Fruit fly (Drosophila melanogaster) whole organism, embryonic: ENCODE measurements around the gene CG4267.

ENCODE experiments used
- Atf-2 ChIP-seq: fragments of 200-800 bp; sonication (Bioruptor generic); optimal IDR thresholded peaks from 2 replicates; lab custom pipeline; 2016; ENCODE audit warnings: missing biosample characterization, missing genetic modification characterization
- CG10147 ChIP-seq: fragments of 200-800 bp; sonication (Bioruptor generic); optimal IDR thresholded peaks from 2 replicates; lab custom pipeline; 2019; ENCODE audit warnings: missing biosample characterization, mild to moderate bottlenecking, missing genetic modification characterization, moderate library complexity
- CG10267 ChIP-seq: fragments of 200-800 bp; sonication (Bioruptor generic); optimal IDR thresholded peaks from 2 replicates; lab custom pipeline; 2018; ENCODE audit warnings: missing biosample characterization, mild to moderate bottlenecking, missing genetic modification characterization, moderate library complexity
- CG11723 ChIP-seq: fragments of 200-800 bp; sonication (Bioruptor generic); optimal IDR thresholded peaks from 2 replicates; lab custom pipeline; 2017; ENCODE audit warnings: missing biosample characterization, mild to moderate bottlenecking, missing genetic modification characterization
- CG12299 ChIP-seq: fragments of 200-800 bp; sonication (Bioruptor generic); optimal IDR thresholded peaks from 2 replicates; lab custom pipeline; 2018; ENCODE audit warnings: missing biosample characterization, mild to moderate bottlenecking, missing genetic modification characterization
- CG1233 ChIP-seq: fragments of 200-800 bp; sonication (Bioruptor generic); optimal IDR thresholded peaks from 4 replicates; lab custom pipeline; 2018; ENCODE audit warnings: missing biosample characterization, mild to moderate bottlenecking, missing genetic modification characterization
- CG12659 ChIP-seq: fragments of 200-800 bp; sonication (Bioruptor generic); optimal IDR thresholded peaks from 3 replicates; lab custom pipeline; 2017; ENCODE audit warnings: mild to moderate bottlenecking, missing biosample characterization, missing genetic modification reagents, missing genetic modification characterization
- CG13424 ChIP-seq: fragments of 200-800 bp; sonication (Bioruptor generic); optimal IDR thresholded peaks from 2 replicates; lab custom pipeline; 2019; ENCODE audit warnings: missing biosample characterization, mild to moderate bottlenecking, missing genetic modification characterization, moderate library complexity
- CG14860 ChIP-seq: fragments of 200-800 bp; sonication (Bioruptor generic); IDR thresholded peaks from 3 replicates; pipeline ENCODE4 v1.3.6; 2022; ENCODE audit warnings: missing biosample characterization, missing genetic modification characterization; ENCODE audit not compliant: partially characterized antibody
- CG1603 ChIP-seq: fragments of 200-800 bp; sonication (Bioruptor generic); optimal IDR thresholded peaks from 2 replicates; lab custom pipeline; 2019; ENCODE audit warnings: missing biosample characterization, mild to moderate bottlenecking, missing genetic modification characterization, moderate library complexity
- CG18262 ChIP-seq: fragments of 200-800 bp; optimal IDR thresholded peaks from 3 replicates; lab custom pipeline; 2019; ENCODE audit warnings: missing biosample characterization, mild to moderate bottlenecking, missing genetic modification characterization, moderate library complexity
- CG1832 ChIP-seq: fragments of 200-800 bp; sonication (Bioruptor generic); optimal IDR thresholded peaks from 2 replicates; lab custom pipeline; 2017; ENCODE audit warnings: missing biosample characterization, mild to moderate bottlenecking, missing genetic modification characterization, inconsistent platforms
- CG18599 ChIP-seq: fragments of 200-800 bp; sonication (Bioruptor generic); optimal IDR thresholded peaks from 3 replicates; lab custom pipeline; 2017; ENCODE audit warnings: missing biosample characterization, missing genetic modification characterization, mild to moderate bottlenecking, moderate library complexity, missing genetic modification reagents
- CG2120 ChIP-seq: fragments of 200-800 bp; sonication (Bioruptor generic); optimal IDR thresholded peaks from 3 replicates; lab custom pipeline; 2016; ENCODE audit warnings: missing biosample characterization, missing genetic modification characterization
- CG2889 ChIP-seq: fragments of 200-800 bp; sonication (Bioruptor generic); IDR thresholded peaks from 3 replicates; pipeline ENCODE4 v1.3.6; 2022; ENCODE audit warnings: missing biosample characterization, missing genetic modification characterization
- CG3163 ChIP-seq: fragments of 200-800 bp; sonication (Bioruptor generic); optimal IDR thresholded peaks from 3 replicates; lab custom pipeline; 2016; ENCODE audit warnings: missing biosample characterization, missing genetic modification characterization
- CG3847 ChIP-seq: fragments of 200-800 bp; sonication (Bioruptor generic); IDR thresholded peaks from 2 replicates; pipeline ENCODE4 v1.3.6; 2022; ENCODE audit warnings: missing biosample characterization, missing genetic modification characterization
- CG9437 ChIP-seq: fragments of 200-800 bp; sonication (Bioruptor generic); optimal IDR thresholded peaks from 2 replicates; lab custom pipeline; 2018; ENCODE audit warnings: missing biosample characterization, mild to moderate bottlenecking, missing genetic modification characterization
- Chrac-16 ChIP-seq: fragments of 200-800 bp; sonication (Bioruptor generic); optimal IDR thresholded peaks from 3 replicates; lab custom pipeline; 2016; ENCODE audit warnings: missing biosample characterization, missing genetic modification characterization
- Deaf1 ChIP-seq: fragments of 200-800 bp; optimal IDR thresholded peaks from 3 replicates; lab custom pipeline; 2019; ENCODE audit warnings: missing biosample characterization, mild to moderate bottlenecking, missing genetic modification characterization, moderate library complexity
- Doc3 ChIP-seq: fragments of 200-800 bp; sonication (Bioruptor generic); IDR thresholded peaks from 3 replicates; pipeline ENCODE4 v1.3.6; 2022; ENCODE audit warnings: missing biosample characterization, missing genetic modification characterization; ENCODE audit not compliant: partially characterized antibody
- Dp ChIP-seq: fragments of 200-800 bp; sonication (Bioruptor generic); optimal IDR thresholded peaks from 2 replicates; lab custom pipeline; 2018; ENCODE audit warnings: missing biosample characterization, mild to moderate bottlenecking, missing genetic modification characterization, moderate library complexity
- Hsf ChIP-seq: fragments of 200-800 bp; sonication (Bioruptor generic); optimal IDR thresholded peaks from 3 replicates; lab custom pipeline; 2016; ENCODE audit warnings: missing biosample characterization, missing genetic modification characterization
- Med ChIP-seq: fragments of 200-800 bp; sonication (Bioruptor generic); peaks from one replicate; lab custom pipeline; 2016; ENCODE audit warnings: missing biosample characterization, missing genetic modification characterization, mild to moderate bottlenecking, inconsistent platforms, moderate library complexity
- Sin3A ChIP-seq: fragments of >200 bp; optimal IDR thresholded peaks from 2 replicates; lab custom pipeline; 2018
- Sry-δ ChIP-seq: fragments of 200-800 bp; sonication (Bioruptor generic); optimal IDR thresholded peaks from 2 replicates; lab custom pipeline; 2016; ENCODE audit warnings: missing biosample characterization, missing genetic modification characterization
- Stat92E ChIP-seq, 3 experiments: fragments of >200 bp in 2 of 3; fragments of 200-800 bp in 1 of 3; sonication (Bioruptor generic) in 1 of 3; optimal IDR thresholded peaks; 2 replicates each; lab custom pipeline; 2017 to 2019; ENCODE audit warnings: missing biosample characterization in 3 of 3, missing genetic modification characterization in 3 of 3, mild to moderate bottlenecking in 1 of 3, moderate library complexity in 1 of 3
- Xbp1 ChIP-seq: fragments of 200-800 bp; sonication (Bioruptor generic); optimal IDR thresholded peaks from 3 replicates; lab custom pipeline; 2016; ENCODE audit warnings: missing biosample characterization, mild to moderate bottlenecking, missing genetic modification characterization
- abd-A ChIP-seq: fragments of 200-800 bp; sonication (Bioruptor generic); optimal IDR thresholded peaks from 3 replicates; lab custom pipeline; 2019; ENCODE audit warnings: missing biosample characterization, mild to moderate bottlenecking, missing genetic modification characterization, moderate library complexity
- ara ChIP-seq: fragments of 200-800 bp; sonication (Bioruptor generic); IDR thresholded peaks from 2 replicates; pipeline ENCODE4 v1.3.6; 2022; ENCODE audit warnings: missing biosample characterization, missing genetic modification characterization
- bcd ChIP-seq: fragments of 200-800 bp; sonication (Bioruptor generic); optimal IDR thresholded peaks from 2 replicates; lab custom pipeline; 2017; ENCODE audit warnings: missing biosample characterization, mild to moderate bottlenecking, missing genetic modification characterization
- bowl ChIP-seq: fragments of 200-800 bp; sonication (Bioruptor generic); IDR thresholded peaks from 2 replicates; pipeline ENCODE4 v1.3.6; 2022; ENCODE audit warnings: missing biosample characterization, missing genetic modification characterization
- crp ChIP-seq, 2 experiments: fragments of 200-800 bp; sonication (Bioruptor generic); optimal IDR thresholded peaks; 2 replicates in 1 of 2; 3 replicates in 1 of 2; lab custom pipeline; 2017; ENCODE audit warnings: missing biosample characterization in 2 of 2, missing genetic modification characterization in 2 of 2, mild to moderate bottlenecking in 1 of 2, moderate library complexity in 1 of 2
- esg ChIP-seq: fragments of 200-800 bp; sonication (Bioruptor generic); conservative IDR thresholded peaks from 2 replicates; pipeline ENCODE4 v1.3.6; 2022; ENCODE audit warnings: missing biosample characterization, missing genetic modification characterization
- exex ChIP-seq: fragments of 200-800 bp; sonication (Bioruptor generic); optimal IDR thresholded peaks from 4 replicates; lab custom pipeline; 2018; ENCODE audit warnings: missing biosample characterization, mild to moderate bottlenecking, missing genetic modification characterization, moderate library complexity
- grau ChIP-seq: fragments of 200-800 bp; optimal IDR thresholded peaks from 3 replicates; lab custom pipeline; 2019; ENCODE audit warnings: missing biosample characterization, mild to moderate bottlenecking, missing genetic modification characterization, moderate library complexity
- gro ChIP-seq: fragments of 200-800 bp; sonication (Bioruptor generic); optimal IDR thresholded peaks from 2 replicates; lab custom pipeline; 2016; ENCODE audit warnings: missing biosample characterization, missing genetic modification characterization
- hbn ChIP-seq: fragments of 200-800 bp; sonication (Bioruptor generic); IDR thresholded peaks from 2 replicates; pipeline ENCODE4 v1.3.6; 2022; ENCODE audit warnings: missing biosample characterization, missing genetic modification characterization; ENCODE audit not compliant: partially characterized antibody
- hkb ChIP-seq, 2 experiments: fragments of 200-800 bp in 1 of 2; fragments of >200 bp in 1 of 2; sonication (Bioruptor generic) in 1 of 2; IDR thresholded peaks in 1 of 2; optimal IDR thresholded peaks in 1 of 2; 2 replicates each; pipeline versions ENCODE4 v1.3.6 to Lab custom; 2017 to 2022; ENCODE audit warnings: missing biosample characterization in 1 of 2, missing genetic modification characterization in 1 of 2
- jumu ChIP-seq: fragments of 200-800 bp; sonication (Bioruptor generic); optimal IDR thresholded peaks from 3 replicates; lab custom pipeline; 2016; ENCODE audit warnings: missing biosample characterization, missing genetic modification characterization
- knrl ChIP-seq: fragments of 200-800 bp; sonication (Bioruptor generic); IDR thresholded peaks from 3 replicates; pipeline ENCODE4 v1.3.6; 2022; ENCODE audit warnings: missing biosample characterization, missing genetic modification characterization; ENCODE audit not compliant: partially characterized antibody
- nerfin-2 ChIP-seq: fragments of 200-800 bp; sonication (Bioruptor generic); IDR thresholded peaks from 2 replicates; pipeline ENCODE4 v1.3.6; 2022; ENCODE audit warnings: missing biosample characterization, missing genetic modification characterization; ENCODE audit not compliant: partially characterized antibody
- pfk ChIP-seq: fragments of 200-800 bp; sonication (Bioruptor generic); optimal IDR thresholded peaks from 2 replicates; lab custom pipeline; 2018; ENCODE audit warnings: missing biosample characterization, mild to moderate bottlenecking, missing genetic modification characterization, moderate library complexity
- phol ChIP-seq: fragments of 200-800 bp; sonication (Bioruptor generic); optimal IDR thresholded peaks from 3 replicates; lab custom pipeline; 2018; ENCODE audit warnings: missing biosample characterization, mild to moderate bottlenecking, missing genetic modification characterization, moderate library complexity
- scrt ChIP-seq: fragments of 200-800 bp; sonication (Bioruptor generic); optimal IDR thresholded peaks from 2 replicates; lab custom pipeline; 2018; ENCODE audit warnings: missing biosample characterization, mild to moderate bottlenecking, missing genetic modification characterization, moderate library complexity
- ssp ChIP-seq: fragments of 200-800 bp; sonication (Bioruptor generic); IDR thresholded peaks from 2 replicates; pipeline ENCODE4 v1.3.6; 2022; ENCODE audit warnings: missing biosample characterization, missing genetic modification characterization
- stwl ChIP-seq: fragments of 200-800 bp; sonication (Bioruptor generic); optimal IDR thresholded peaks from 3 replicates; lab custom pipeline; 2018; ENCODE audit warnings: missing biosample characterization, mild to moderate bottlenecking, missing genetic modification characterization, moderate library complexity
- sug ChIP-seq: fragments of 200-800 bp; optimal IDR thresholded peaks from 2 replicates; lab custom pipeline; 2019; ENCODE audit warnings: missing biosample characterization, mild to moderate bottlenecking, missing genetic modification characterization, moderate library complexity
- tin ChIP-seq: fragments of 200-800 bp; sonication (Bioruptor generic); optimal IDR thresholded peaks from 3 replicates; lab custom pipeline; 2016; ENCODE audit warnings: missing biosample characterization, missing genetic modification characterization

The CG4267 gene

DNA sequence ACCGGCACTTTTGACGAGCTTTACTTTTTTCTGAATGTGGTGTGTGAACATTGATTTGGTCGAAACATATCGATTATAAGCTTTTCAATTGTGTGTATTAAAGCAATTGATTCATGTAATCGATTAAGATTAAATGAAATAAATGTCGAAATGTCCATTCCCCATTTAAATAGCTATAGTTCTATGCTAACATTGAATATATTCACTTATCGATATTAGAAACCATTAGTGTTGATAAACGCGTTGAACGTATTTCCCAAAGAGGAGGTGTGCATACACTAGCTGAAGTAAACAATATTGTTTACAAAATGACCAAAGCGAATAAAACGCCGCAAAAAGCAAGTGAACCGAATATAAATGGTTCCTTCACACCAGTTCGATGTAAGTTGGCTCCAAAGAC, 28.2 kb upstream of the CG4267 start, which contains the start of the genes Uch and CG34174 (continued):
- TF ChIP-seq grau (tag; lab: Kevin White, UChicago) = peak; percentile 34
- peak; percentile 98 for TF ChIP-seq stwl (tag; lab: Kevin White, UChicago)
- TF ChIP-seq ssp (GFP tag; lab: Robert Waterston, UW) = no peak
- peak; percentile 70 for TF ChIP-seq Sry-δ (GFP tag; lab: Kevin White, UChicago)
- peak; percentile 72 for TF ChIP-seq Med (GFP tag; lab: Kevin White, UChicago)
- peak; percentile 58 for TF ChIP-seq phol (tag; lab: Kevin White, UChicago)
- TF ChIP-seq CG10267 (tag; lab: Kevin White, UChicago) = peak; percentile 95
- no peak for TF ChIP-seq CG3163 (GFP tag; lab: Kevin White, UChicago)
- TF ChIP-seq Xbp1 (GFP tag; lab: Kevin White, UChicago) = no peak
- TF ChIP-seq Sin3A (lab: Kevin White, UChicago) = peak; percentile 43
- no peak for TF ChIP-seq ara
- peak; percentile 80 for TF ChIP-seq knrl
- TF ChIP-seq exex (tag; lab: Kevin White, UChicago) = peak; percentile 15
- TF ChIP-seq CG12659 (GFP tag; lab: Kevin White, UChicago) = peak; percentile 68
- TF ChIP-seq CG9437 = peak; percentile 11
- TF ChIP-seq CG2889 (GFP tag; lab: Robert Waterston, UW) = no peak
- peak; percentile 9 for TF ChIP-seq gro (GFP tag; lab: Kevin White, UChicago)
- TF ChIP-seq abd-A = peak; percentile 29
- TF ChIP-seq Dp (GFP tag; lab: Kevin White, UChicago) = peak; percentile 50
- TF ChIP-seq sug = peak; percentile 48
- TF ChIP-seq CG1603 = peak; percentile 36
- TF ChIP-seq Hsf (GFP tag; lab: Kevin White, UChicago) = peak; percentile 1
- TF ChIP-seq esg (GFP tag; lab: Robert Waterston, UW) = no peak
- TF ChIP-seq scrt (GFP tag; lab: Kevin White, UChicago) = peak; percentile 12
- peak; percentile 5 for TF ChIP-seq Chrac-16 (GFP tag; lab: Kevin White, UChicago)
- no peak for TF ChIP-seq jumu (GFP tag; lab: Kevin White, UChicago)
- TF ChIP-seq Atf-2 (GFP tag; lab: Kevin White, UChicago) = no peak
- peak; percentile 22 for TF ChIP-seq CG12299 (tag; lab: Kevin White, UChicago)
- no peak for TF ChIP-seq pfk (GFP tag; lab: Kevin White, UChicago)
- peak; percentile 9 for TF ChIP-seq CG1233 (GFP tag; lab: Kevin White, UChicago)
- no peak for TF ChIP-seq Deaf1 (tag; lab: Kevin White, UChicago)
- peak; percentile 68 for TF ChIP-seq hbn (GFP tag; lab: Robert Waterston, UW)
- peak; percentile 5 for TF ChIP-seq CG2120 (GFP tag; lab: Kevin White, UChicago)
- TF ChIP-seq Stat92E (GFP tag; optimal IDR thresholded peaks at IDR 0.05; lab: Kevin White, UChicago) = peak in 1 of 3 experiments; percentile 23
- no peak for TF ChIP-seq CG11723 (GFP tag; lab: Kevin White, UChicago)
- TF ChIP-seq nerfin-2 (GFP tag; lab: Robert Waterston, UW) = no peak; the same call in 1 of the 2 replicates
- TF ChIP-seq CG1832 (GFP tag; lab: Kevin White, UChicago) = no peak
- TF ChIP-seq Doc3 (GFP tag; lab: Robert Waterston, UW) = peak; percentile 72
- TF ChIP-seq bcd (GFP tag; lab: Kevin White, UChicago) = peak; percentile 24
- TF ChIP-seq CG14860 (GFP tag; lab: Robert Waterston, UW) = peak; percentile 64
- TF ChIP-seq crp (GFP tag; optimal IDR thresholded peaks at IDR 0.05; lab: Kevin White, UChicago) = peak in 1 of 2 experiments; percentile 39
- TF ChIP-seq hkb (optimal IDR thresholded peaks at IDR 0.05; lab: Kevin White, UChicago) = peak; percentile 74
- no peak for TF ChIP-seq hkb (GFP tag; IDR thresholded peaks at IDR 0.05; lab: Robert Waterston, UW)
- TF ChIP-seq CG13424 (tag; lab: Kevin White, UChicago) = peak; percentile 37
- peak; percentile 45 for TF ChIP-seq CG10147 (GFP tag; lab: Kevin White, UChicago)
- peak; percentile 28 for TF ChIP-seq CG18262 (tag; lab: Kevin White, UChicago)
- TF ChIP-seq bowl (GFP tag; lab: Robert Waterston, UW) = no peak
- peak; percentile 24 for TF ChIP-seq CG18599
- peak; percentile 63 for TF ChIP-seq CG3847
- TF ChIP-seq tin (GFP tag; lab: Kevin White, UChicago) = peak; percentile 7
